Fruit fly (Drosophila melanogaster): Measurements from ENCODE around the gene CG43861.
A peak's percentile ranks its signal among the peaks of the same experiment; 100 is the strongest.

Gene CG43861

DNA sequence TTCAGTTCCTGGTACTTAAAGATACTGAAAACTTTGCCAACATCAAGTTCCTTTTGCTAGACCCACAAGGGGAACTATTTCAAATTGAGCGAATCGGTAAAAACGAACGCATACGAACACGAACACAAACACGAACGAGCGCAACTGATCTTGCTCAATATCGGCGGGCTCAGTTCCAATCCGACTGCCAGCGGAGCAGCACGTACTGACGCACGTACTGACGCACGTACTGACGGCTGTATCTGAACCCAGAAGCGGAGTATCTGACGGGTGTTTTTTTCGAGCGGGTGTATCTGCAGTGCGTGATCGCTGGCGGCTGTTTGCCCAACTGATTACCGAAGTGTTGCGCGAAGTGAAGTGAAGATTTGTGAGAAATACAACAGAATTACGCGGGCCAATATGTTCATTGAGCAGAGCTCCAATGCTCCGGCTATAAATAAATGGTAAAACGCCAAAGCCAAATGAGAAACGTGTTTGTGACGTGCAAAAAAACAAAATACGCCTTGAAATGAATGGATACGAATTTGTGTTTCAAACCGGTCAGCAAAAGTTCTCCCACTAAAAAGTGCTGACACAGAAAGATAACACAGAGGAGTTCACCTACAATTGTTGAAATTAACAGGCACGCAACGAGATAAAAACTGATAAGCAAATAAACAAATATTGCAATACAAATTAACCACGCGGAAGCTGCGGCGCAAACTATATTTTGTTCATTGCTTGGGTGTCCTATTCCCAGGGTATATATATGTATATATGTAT is 81.8 kb downstream of the CG43861 start (continued):
- TF ChIP-seq ATbp (GFP tag; optimal IDR thresholded peaks at IDR 0.05): no peak
- no peak for TF ChIP-seq vfl (GFP tag; optimal IDR thresholded peaks at IDR 0.05)
- no peak for TF ChIP-seq CG17186 (GFP tag; optimal IDR thresholded peaks at IDR 0.05)
- TF ChIP-seq CG11085 (GFP tag; IDR thresholded peaks at IDR 0.05): no peak
- TF ChIP-seq CG11398 (GFP tag; optimal IDR thresholded peaks at IDR 0.05): no peak
- TF ChIP-seq CG31224 (GFP tag; IDR thresholded peaks at IDR 0.05): 0 out of 2 replicates have a peak, but pooled peaks have one; percentile 12
- TF ChIP-seq unpg (GFP tag; optimal IDR thresholded peaks at IDR 0.05): no peak
- TF ChIP-seq grn (GFP tag; optimal IDR thresholded peaks at IDR 0.05): peak; percentile 69
- no peak for TF ChIP-seq disco-r (GFP tag; optimal IDR thresholded peaks at IDR 0.05)
- no peak for TF ChIP-seq phol (tag; optimal IDR thresholded peaks at IDR 0.05)
- TF ChIP-seq CG7372 (GFP tag; IDR thresholded peaks at IDR 0.05): no peak
- TF ChIP-seq sug (tag; optimal IDR thresholded peaks at IDR 0.05): peak; percentile 54
- TF ChIP-seq fd96Cb (tag; optimal IDR thresholded peaks at IDR 0.05): no peak
- no peak for TF ChIP-seq Hsf (GFP tag; optimal IDR thresholded peaks at IDR 0.05)
- TF ChIP-seq CTCF (GFP tag; optimal IDR thresholded peaks at IDR 0.05): no peak
- TF ChIP-seq CG11247 (GFP tag; IDR thresholded peaks at IDR 0.05): no peak
- TF ChIP-seq CG14667 (GFP tag; IDR thresholded peaks at IDR 0.05): no peak
- peak; percentile 4 for TF ChIP-seq CG1529 (GFP tag; optimal IDR thresholded peaks at IDR 0.05)
- TF ChIP-seq Bteb2 (GFP tag; optimal IDR thresholded peaks at IDR 0.05): no peak
- TF ChIP-seq CG17328 (GFP tag; IDR thresholded peaks at IDR 0.05): 0 out of 2 replicates have a peak, but pooled peaks have one; percentile 42
- no peak for TF ChIP-seq bab2 (GFP tag; optimal IDR thresholded peaks at IDR 0.05)
- peak; percentile 46 for TF ChIP-seq CG10209 (GFP tag; optimal IDR thresholded peaks at IDR 0.05)
- TF ChIP-seq Nf-YC (tag; optimal IDR thresholded peaks at IDR 0.05): peak; percentile 7
- no peak for TF ChIP-seq slp2 (GFP tag; optimal IDR thresholded peaks at IDR 0.05)
- no peak for TF ChIP-seq NC2α (GFP tag; optimal IDR thresholded peaks at IDR 0.05)
- TF ChIP-seq br (optimal IDR thresholded peaks at IDR 0.05): no peak
- peak; percentile 20 for TF ChIP-seq CG11504 (tag; optimal IDR thresholded peaks at IDR 0.05)
- TF ChIP-seq Sin3A (optimal IDR thresholded peaks at IDR 0.05): no peak
- TF ChIP-seq nmo (GFP tag; optimal IDR thresholded peaks at IDR 0.05): no peak
- TF ChIP-seq CrebB (tag; optimal IDR thresholded peaks at IDR 0.05): peak; percentile 70
- TF ChIP-seq CG1602 (GFP tag; optimal IDR thresholded peaks at IDR 0.05): no peak
- peak; percentile 34 for TF ChIP-seq CG8924 (tag; optimal IDR thresholded peaks at IDR 0.05)
- TF ChIP-seq CG13123 (GFP tag; optimal IDR thresholded peaks at IDR 0.05): no peak
- TF ChIP-seq Xbp1 (GFP tag; optimal IDR thresholded peaks at IDR 0.05): peak; percentile 20
- no peak for TF ChIP-seq Awh (GFP tag; IDR thresholded peaks at IDR 0.05)
- no peak for TF ChIP-seq corto (GFP tag; optimal IDR thresholded peaks at IDR 0.05)
- TF ChIP-seq sens-2 (GFP tag; IDR thresholded peaks at IDR 0.05): no peak
- TF ChIP-seq CG7271 (tag; optimal IDR thresholded peaks at IDR 0.05): no peak
- no peak for TF ChIP-seq pho (GFP tag; optimal IDR thresholded peaks at IDR 0.05)
- TF ChIP-seq CG3407 (GFP tag; optimal IDR thresholded peaks at IDR 0.05): no peak
- no peak for TF ChIP-seq CG7556 (GFP tag; optimal IDR thresholded peaks at IDR 0.05)
- TF ChIP-seq CG3995 (GFP tag; optimal IDR thresholded peaks at IDR 0.05): no peak
- TF ChIP-seq Ada2b (GFP tag; IDR thresholded peaks at IDR 0.05): no peak
- TF ChIP-seq CG4424 (GFP tag; optimal IDR thresholded peaks at IDR 0.05): no peak
- TF ChIP-seq repo (GFP tag; optimal IDR thresholded peaks at IDR 0.05): no peak
- TF ChIP-seq CG6254 (GFP tag; optimal IDR thresholded peaks at IDR 0.05): no peak
- no peak for TF ChIP-seq Sox100B (GFP tag; optimal IDR thresholded peaks at IDR 0.05)
- no peak for TF ChIP-seq ara (GFP tag; IDR thresholded peaks at IDR 0.05)
- TF ChIP-seq bbx (GFP tag; IDR thresholded peaks at IDR 0.05; ENCODE audit: partially characterized antibody): peak; percentile 75
- TF ChIP-seq CG31365 (tag; optimal IDR thresholded peaks at IDR 0.05): no peak
- TF ChIP-seq Doc3 (GFP tag; IDR thresholded peaks at IDR 0.05; ENCODE audit: partially characterized antibody): no peak
- TF ChIP-seq nau (GFP tag; optimal IDR thresholded peaks at IDR 0.05): no peak

Data from whole organism, embryonic.